Worm (Caenorhabditis elegans): Measurements from ENCODE around the gene dsb-3.

DNA sequence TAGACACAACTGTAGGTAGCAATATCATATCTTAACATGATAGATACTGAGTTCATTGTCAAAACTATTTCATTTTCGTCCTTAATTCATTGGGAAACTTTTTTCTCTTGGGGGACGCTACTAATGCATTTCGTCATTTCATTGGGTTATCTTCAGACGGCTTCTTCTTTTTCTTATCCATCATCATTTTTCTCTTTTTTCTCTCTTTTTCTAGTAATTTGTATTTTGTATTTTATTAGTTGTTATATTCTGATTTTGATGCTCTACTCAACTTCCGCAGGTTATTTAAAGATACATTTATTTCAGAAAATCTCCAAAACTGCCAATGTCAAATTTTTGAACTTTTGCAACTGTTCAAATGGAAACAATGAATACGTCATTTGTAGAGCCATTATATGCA is 15.9 kb downstream of the dsb-3 start, which contains the start of gene npr-35:
- TF ChIP-seq pqm-1 (tag; optimal IDR thresholded peaks at IDR 0.05) = no peak
- no peak for TF ChIP-seq isw-1 (GFP tag; IDR thresholded peaks at IDR 0.05)
- no peak for TF ChIP-seq unc-30 (tag; optimal IDR thresholded peaks at IDR 0.05)
- TF ChIP-seq unc-62 (GFP tag; optimal IDR thresholded peaks at IDR 0.05) = no peak
- no peak for TF ChIP-seq lin-39 (tag; optimal IDR thresholded peaks at IDR 0.05)
- no peak for TF ChIP-seq tbx-2 (tag; optimal IDR thresholded peaks at IDR 0.05)
- TF ChIP-seq lin-15B (tag; optimal IDR thresholded peaks at IDR 0.05) = no peak
- TF ChIP-seq nhr-28 (tag; optimal IDR thresholded peaks at IDR 0.05) = no peak
- TF ChIP-seq ces-1 (GFP tag; optimal IDR thresholded peaks at IDR 0.05) = no peak
- no peak for TF ChIP-seq ets-5 (GFP tag; IDR thresholded peaks at IDR 0.05)
- TF ChIP-seq lin-13 (GFP tag; optimal IDR thresholded peaks at IDR 0.05) = no peak

Data from whole organism, L1 larva.